Fruit fly (Drosophila melanogaster): ENCODE measurements around the gene Cpsf6.

dm6 chr3L:8360643-8361110, 45.4 kb upstream of the Cpsf6 start, which contains the start of gene Idh:
- TF ChIP-seq h (GFP tag; optimal IDR thresholded peaks at IDR 0.05), result peak; percentile 87
- TF ChIP-seq rgr (GFP tag; optimal IDR thresholded peaks at IDR 0.05), result no peak
- TF ChIP-seq Sp1 (GFP tag; optimal IDR thresholded peaks at IDR 0.05), result peak; percentile 60
- TF ChIP-seq Hr78 (GFP tag; optimal IDR thresholded peaks at IDR 0.05), result no peak
- TF ChIP-seq foxo (GFP tag; optimal IDR thresholded peaks at IDR 0.05), result peak in 1 of 2 experiments; percentile 35
- TF ChIP-seq Hr83 (GFP tag; optimal IDR thresholded peaks at IDR 0.05; ENCODE audit: poor library complexity, severe bottlenecking), result peak; percentile 72
- TF ChIP-seq Hnf4 (GFP tag; optimal IDR thresholded peaks at IDR 0.05), result peak; percentile 61
- TF ChIP-seq dl (GFP tag; optimal IDR thresholded peaks at IDR 0.05; ENCODE audit: insufficient read depth in 1 of 2, partially characterized antibody in 2 of 2), result peak in 1 of 2 experiments; percentile 31
- no peak for TF ChIP-seq pan (optimal IDR thresholded peaks at IDR 0.05)
